Fruit fly (Drosophila melanogaster) whole organism, embryonic: Measurements from ENCODE around the gene ver.

Experiments
- Asciz ChIP-seq: fragments of 200-800 bp; sonication (Bioruptor generic); optimal IDR thresholded peaks from 2 replicates; lab custom pipeline; 2017; ENCODE audit warnings: missing biosample characterization, mild to moderate bottlenecking, missing genetic modification characterization, missing genetic modification reagents
- Awh ChIP-seq: fragments of 200-800 bp; sonication (Bioruptor generic); IDR thresholded peaks from 2 replicates; pipeline ENCODE4, ENCODE4 v1.3.6; 2022; ENCODE audit warnings: missing biosample characterization, missing genetic modification characterization
- CG10267 ChIP-seq: fragments of 200-800 bp; sonication (Bioruptor generic); optimal IDR thresholded peaks from 2 replicates; lab custom pipeline; 2018; ENCODE audit warnings: missing biosample characterization, mild to moderate bottlenecking, missing genetic modification characterization, moderate library complexity
- CG10431 ChIP-seq: fragments of 200-800 bp; sonication (Bioruptor generic); optimal IDR thresholded peaks from 3 replicates; lab custom pipeline; 2018; ENCODE audit warnings: missing biosample characterization, mild to moderate bottlenecking, missing genetic modification characterization
- CG10543 ChIP-seq: fragments of 200-800 bp; sonication (Bioruptor generic); optimal IDR thresholded peaks from 3 replicates; lab custom pipeline; 2017; ENCODE audit warnings: missing biosample characterization, mild to moderate bottlenecking, missing genetic modification characterization, moderate library complexity
- CG11696 ChIP-seq: fragments of 200-800 bp; sonication (Bioruptor generic); IDR thresholded peaks from 2 replicates; pipeline ENCODE4 v1.3.6; 2022; ENCODE audit warnings: missing biosample characterization, missing genetic modification characterization
- CG13424 ChIP-seq: fragments of 200-800 bp; sonication (Bioruptor generic); optimal IDR thresholded peaks from 2 replicates; lab custom pipeline; 2019; ENCODE audit warnings: missing biosample characterization, mild to moderate bottlenecking, missing genetic modification characterization, moderate library complexity
- CG14050 ChIP-seq: fragments of 200-800 bp; sonication (Bioruptor generic); IDR thresholded peaks from 3 replicates; pipeline ENCODE4 v1.3.6; 2022; ENCODE audit warnings: missing biosample characterization, missing genetic modification characterization
- CG15514 ChIP-seq: fragments of 200-800 bp; sonication (Bioruptor generic); optimal IDR thresholded peaks from 3 replicates; lab custom pipeline; 2017; ENCODE audit warnings: missing biosample characterization, missing genetic modification characterization, mild to moderate bottlenecking, moderate library complexity, missing genetic modification reagents
- CG15696 ChIP-seq: fragments of 200-800 bp; sonication (Bioruptor generic); optimal IDR thresholded peaks from 2 replicates; lab custom pipeline; 2019; ENCODE audit warnings: missing biosample characterization, mild to moderate bottlenecking, missing genetic modification characterization, moderate library complexity
- CG17328 ChIP-seq: fragments of 200-800 bp; sonication (Bioruptor generic); IDR thresholded peaks from 2 replicates; pipeline ENCODE4 v1.3.6; 2022; ENCODE audit warnings: missing biosample characterization, missing genetic modification characterization
- CG18599 ChIP-seq: fragments of 200-800 bp; sonication (Bioruptor generic); optimal IDR thresholded peaks from 3 replicates; lab custom pipeline; 2017; ENCODE audit warnings: missing biosample characterization, missing genetic modification characterization, mild to moderate bottlenecking, moderate library complexity, missing genetic modification reagents
- CG3281 ChIP-seq: fragments of 200-800 bp; sonication (Bioruptor generic); optimal IDR thresholded peaks from 3 replicates; lab custom pipeline; 2017; ENCODE audit warnings: missing biosample characterization, mild to moderate bottlenecking, missing genetic modification characterization
- CG34224 ChIP-seq: fragments of 200-800 bp; sonication (Bioruptor generic); IDR thresholded peaks from 3 replicates; pipeline ENCODE4 v1.3.6; 2022; ENCODE audit warnings: missing biosample characterization, missing genetic modification characterization; ENCODE audit not compliant: partially characterized antibody
- CG4360 ChIP-seq: fragments of 200-800 bp; sonication (Bioruptor generic); IDR thresholded peaks from 2 replicates; pipeline ENCODE4 v1.3.6; 2022; ENCODE audit warnings: missing biosample characterization, missing genetic modification characterization
- CG6175 ChIP-seq: fragments of 200-800 bp; sonication (Bioruptor generic); IDR thresholded peaks from 3 replicates; pipeline ENCODE4 v1.3.6; 2022; ENCODE audit warnings: missing biosample characterization, missing genetic modification characterization
- CG6683 ChIP-seq: fragments of 200-800 bp; sonication (Bioruptor generic); optimal IDR thresholded peaks from 2 replicates; lab custom pipeline; 2017; ENCODE audit warnings: missing biosample characterization, mild to moderate bottlenecking, missing genetic modification characterization, missing genetic modification reagents
- Dad ChIP-seq: fragments of 200-800 bp; sonication (Bioruptor generic); optimal IDR thresholded peaks from 3 replicates; lab custom pipeline; 2016; ENCODE audit warnings: missing biosample characterization, missing genetic modification characterization
- Fer1 ChIP-seq: fragments of 200-800 bp; sonication (Bioruptor generic); optimal IDR thresholded peaks from 2 replicates; lab custom pipeline; 2017; ENCODE audit warnings: missing biosample characterization, mild to moderate bottlenecking, missing genetic modification characterization
- HLHmδ ChIP-seq: fragments of 200-800 bp; sonication (Bioruptor generic); optimal IDR thresholded peaks from 2 replicates; lab custom pipeline; 2018; ENCODE audit warnings: missing biosample characterization, mild to moderate bottlenecking, missing genetic modification characterization, moderate library complexity
- Hey ChIP-seq: fragments of 200-800 bp; sonication (Bioruptor generic); optimal IDR thresholded peaks from 3 replicates; lab custom pipeline; 2018; ENCODE audit warnings: missing biosample characterization, mild to moderate bottlenecking, missing genetic modification characterization
- MESR4 ChIP-seq: fragments of 200-800 bp; sonication (Bioruptor generic); optimal IDR thresholded peaks from 2 replicates; lab custom pipeline; 2018; ENCODE audit warnings: missing biosample characterization, mild to moderate bottlenecking, missing genetic modification characterization, moderate library complexity
- MTF-1 ChIP-seq: fragments of 200-800 bp; sonication (Bioruptor generic); optimal IDR thresholded peaks from 2 replicates; lab custom pipeline; 2018; ENCODE audit warnings: missing biosample characterization, mild to moderate bottlenecking, missing genetic modification characterization, borderline replicate concordance
- Mad ChIP-seq: fragments of 200-800 bp; sonication (Bioruptor generic); optimal IDR thresholded peaks from 2 replicates; lab custom pipeline; 2016; ENCODE audit warnings: missing biosample characterization, missing genetic modification characterization
- Med ChIP-seq: fragments of 200-800 bp; sonication (Bioruptor generic); peaks from one replicate; lab custom pipeline; 2016; ENCODE audit warnings: missing biosample characterization, missing genetic modification characterization, mild to moderate bottlenecking, inconsistent platforms, moderate library complexity
- Nf-YA ChIP-seq: fragments of 200-800 bp; sonication (Bioruptor generic); IDR thresholded peaks from 2 replicates; pipeline ENCODE4 v1.3.6; 2022; ENCODE audit warnings: missing biosample characterization, missing genetic modification characterization
- Pdp1 ChIP-seq, 2 experiments: fragments of 200-800 bp; sonication (Bioruptor generic); optimal IDR thresholded peaks; 3 replicates each; lab custom pipeline; 2016; ENCODE audit warnings: missing biosample characterization in 2 of 2, missing genetic modification characterization in 2 of 2, mild to moderate bottlenecking in 1 of 2, moderate library complexity in 1 of 2
- Side ChIP-seq: fragments of 200-800 bp; sonication (Bioruptor generic); optimal IDR thresholded peaks from 2 replicates; lab custom pipeline; 2016; ENCODE audit warnings: missing biosample characterization, missing genetic modification characterization
- Spps ChIP-seq: fragments of 200-800 bp; sonication (Bioruptor generic); optimal IDR thresholded peaks from 2 replicates; lab custom pipeline; 2018; ENCODE audit warnings: missing biosample characterization, mild to moderate bottlenecking, missing genetic modification characterization
- Sry-β ChIP-seq: fragments of 200-800 bp; sonication (Bioruptor generic); optimal IDR thresholded peaks from 2 replicates; lab custom pipeline; 2018; ENCODE audit warnings: missing biosample characterization, mild to moderate bottlenecking, missing genetic modification characterization, moderate library complexity
- ci ChIP-seq: fragments of 200-800 bp; sonication (Bioruptor generic); IDR thresholded peaks from 3 replicates; pipeline ENCODE4 v1.3.6; 2022; ENCODE audit warnings: missing biosample characterization, missing genetic modification characterization
- crol ChIP-seq: fragments of 200-800 bp; sonication (Bioruptor generic); IDR thresholded peaks from 2 replicates; pipeline ENCODE4 v1.3.6; 2022; ENCODE audit warnings: missing biosample characterization, missing genetic modification characterization
- dpn ChIP-seq, 2 experiments: fragments of 200-800 bp; sonication (Bioruptor generic); optimal IDR thresholded peaks; 3 replicates each; lab custom pipeline; 2016; ENCODE audit warnings: missing biosample characterization in 2 of 2, missing genetic modification characterization in 2 of 2
- exex ChIP-seq: fragments of 200-800 bp; sonication (Bioruptor generic); optimal IDR thresholded peaks from 4 replicates; lab custom pipeline; 2018; ENCODE audit warnings: missing biosample characterization, mild to moderate bottlenecking, missing genetic modification characterization, moderate library complexity
- fd96Cb ChIP-seq: fragments of 200-800 bp; sonication (Bioruptor generic); optimal IDR thresholded peaks from 2 replicates; lab custom pipeline; 2018; ENCODE audit warnings: missing biosample characterization, mild to moderate bottlenecking, missing genetic modification characterization, moderate library complexity
- gt ChIP-seq: fragments of 200-800 bp; sonication (Bioruptor generic); IDR thresholded peaks from 2 replicates; pipeline ENCODE4 v1.3.6; 2022; ENCODE audit warnings: missing biosample characterization, missing genetic modification characterization
- jigr1 ChIP-seq: fragments of 200-800 bp; sonication (Bioruptor generic); IDR thresholded peaks from 3 replicates; pipeline ENCODE4 v1.3.6; 2022; ENCODE audit warnings: missing biosample characterization, missing genetic modification characterization
- lmd ChIP-seq: fragments of 200-800 bp; sonication (Bioruptor generic); IDR thresholded peaks from 2 replicates; pipeline ENCODE4 v1.3.6; 2022; ENCODE audit warnings: missing biosample characterization, missing genetic modification characterization
- onecut ChIP-seq: fragments of 200-800 bp; sonication (Bioruptor generic); IDR thresholded peaks from 2 replicates; pipeline ENCODE4 v1.3.6; 2022; ENCODE audit warnings: missing biosample characterization, missing genetic modification characterization
- pb ChIP-seq: fragments of 200-800 bp; sonication (Bioruptor generic); optimal IDR thresholded peaks from 3 replicates; lab custom pipeline; 2016; ENCODE audit warnings: missing biosample characterization, missing genetic modification characterization
- peb ChIP-seq: fragments of 200-800 bp; sonication (Bioruptor generic); IDR thresholded peaks from 2 replicates; pipeline ENCODE4 v1.3.6; 2022; ENCODE audit warnings: missing biosample characterization, missing genetic modification characterization
- row ChIP-seq: fragments of 200-800 bp; sonication (Bioruptor generic); IDR thresholded peaks from 3 replicates; pipeline ENCODE4 v1.3.6; 2022; ENCODE audit warnings: missing biosample characterization, missing genetic modification characterization
- scrt ChIP-seq: fragments of 200-800 bp; sonication (Bioruptor generic); optimal IDR thresholded peaks from 2 replicates; lab custom pipeline; 2018; ENCODE audit warnings: missing biosample characterization, mild to moderate bottlenecking, missing genetic modification characterization, moderate library complexity
- sens ChIP-seq: fragments of 200-800 bp; sonication (Bioruptor generic); peaks from one replicate; lab custom pipeline; 2016; ENCODE audit warnings: missing biosample characterization, missing genetic modification characterization
- sna ChIP-seq: fragments of 200-800 bp; sonication (Bioruptor generic); IDR thresholded peaks from 2 replicates; pipeline ENCODE4 v1.3.6; 2022; ENCODE audit warnings: missing biosample characterization, missing genetic modification characterization; ENCODE audit not compliant: partially characterized antibody
- toy ChIP-seq: fragments of 200-800 bp; sonication (Bioruptor generic); IDR thresholded peaks from 2 replicates; pipeline ENCODE4 v1.3.6; 2022; ENCODE audit warnings: missing biosample characterization, missing genetic modification characterization
- wdn ChIP-seq: fragments of 200-800 bp; sonication (Bioruptor generic); IDR thresholded peaks from 2 replicates; pipeline ENCODE4 v1.3.6; 2022; ENCODE audit warnings: missing biosample characterization, missing genetic modification characterization
- wek ChIP-seq: fragments of 200-800 bp; sonication (Bioruptor generic); optimal IDR thresholded peaks from 3 replicates; lab custom pipeline; 2018; ENCODE audit warnings: missing biosample characterization, mild to moderate bottlenecking, missing genetic modification characterization, moderate library complexity
- z ChIP-seq: fragments of 200-800 bp; sonication (Bioruptor generic); IDR thresholded peaks from 3 replicates; pipeline ENCODE4 v1.3.6; 2022; ENCODE audit warnings: missing biosample characterization, missing genetic modification characterization

ver gene

dm6 chr3L:12506963-12507552, 16.7 kb upstream of the ver start (continued):
- TF ChIP-seq Side (GFP tag; lab: Kevin White, UChicago), result no peak
- no peak for TF ChIP-seq lmd
- TF ChIP-seq crol (GFP tag; lab: Robert Waterston, UW), result peak; percentile 11; the same call in 1 of the 2 replicates
- no peak for TF ChIP-seq CG10431 (GFP tag; lab: Kevin White, UChicago)
- no peak for TF ChIP-seq CG13424 (tag; lab: Kevin White, UChicago)
- TF ChIP-seq Hey (tag; lab: Kevin White, UChicago), result peak; percentile 69
- no peak for TF ChIP-seq CG14050 (GFP tag; lab: Robert Waterston, UW)
- no peak for TF ChIP-seq CG3281 (GFP tag; lab: Kevin White, UChicago)
- TF ChIP-seq HLHmδ (GFP tag; lab: Kevin White, UChicago), result peak; percentile 14
- TF ChIP-seq peb (GFP tag; lab: Robert Waterston, UW), result no peak
- TF ChIP-seq row, result peak; percentile 30; the same call in 1 of the 3 replicates
- peak; percentile 26 for TF ChIP-seq exex
- no peak for TF ChIP-seq gt (GFP tag; lab: Robert Waterston, UW)
- TF ChIP-seq Med, result peak; percentile 31
- TF ChIP-seq z (GFP tag; lab: Robert Waterston, UW), result peak; percentile 42; the same call in 2 of the 3 replicates
- TF ChIP-seq CG11696 (GFP tag; lab: Robert Waterston, UW), result no peak
- peak; percentile 55; the same call in 2 of the 3 replicates for TF ChIP-seq ci (GFP tag; lab: Robert Waterston, UW)
- TF ChIP-seq Mad (GFP tag; lab: Kevin White, UChicago), result no peak
- peak; percentile 16 for TF ChIP-seq CG10543 (GFP tag; lab: Kevin White, UChicago)

- TF ChIP-seq wek (GFP tag; lab: Kevin White, UChicago), result no peak
- no peak for TF ChIP-seq CG10267
- TF ChIP-seq CG15514 (GFP tag; lab: Kevin White, UChicago), result peak; percentile 28
- no peak for TF ChIP-seq onecut (GFP tag; lab: Robert Waterston, UW)
- peak; percentile 7 for TF ChIP-seq MESR4 (GFP tag; lab: Kevin White, UChicago)
- TF ChIP-seq Spps, result no peak
- no peak for TF ChIP-seq wdn
- TF ChIP-seq Mad (GFP tag; lab: Kevin White, UChicago), result no peak
- TF ChIP-seq CG4360 (GFP tag; lab: Robert Waterston, UW), result no peak
- no peak for TF ChIP-seq fd96Cb
- peak; percentile 70 for TF ChIP-seq Med
- no peak for TF ChIP-seq jigr1
- peak; percentile 41 for TF ChIP-seq Fer1 (GFP tag; lab: Kevin White, UChicago)
- TF ChIP-seq toy (GFP tag; lab: Robert Waterston, UW), result no peak
- TF ChIP-seq MTF-1 (GFP tag; lab: Kevin White, UChicago), result no peak
- peak; percentile 37 for TF ChIP-seq CG18599
- TF ChIP-seq Pdp1 (GFP tag; optimal IDR thresholded peaks at IDR 0.05; lab: Kevin White, UChicago), result no peak
- TF ChIP-seq Nf-YA (GFP tag; lab: Robert Waterston, UW), result no peak
- peak; percentile 51 for TF ChIP-seq sens
- TF ChIP-seq pb (GFP tag; lab: Kevin White, UChicago), result peak; percentile 9
- TF ChIP-seq Sry-β, result no peak
- peak; percentile 14; the same call in 1 of the 3 replicates for TF ChIP-seq CG6175 (GFP tag; lab: Robert Waterston, UW)
- TF ChIP-seq Dad (GFP tag; lab: Kevin White, UChicago), result no peak
- peak; percentile 4 for TF ChIP-seq CG6683 (GFP tag; lab: Kevin White, UChicago)
- TF ChIP-seq CG15696 (tag; lab: Kevin White, UChicago), result no peak
- 0 out of 2 replicates have a peak, but pooled peaks have one; percentile 11 for TF ChIP-seq Awh
- no peak for TF ChIP-seq Asciz
- no peak for TF ChIP-seq dpn (GFP tag; optimal IDR thresholded peaks at IDR 0.05; lab: Kevin White, UChicago)
- no peak for TF ChIP-seq scrt (GFP tag; lab: Kevin White, UChicago)
- no peak for TF ChIP-seq sna
- no peak for TF ChIP-seq CG34224 (GFP tag; lab: Robert Waterston, UW)
- no peak for TF ChIP-seq CG17328 (GFP tag; lab: Robert Waterston, UW)
These were observed 16.2 kb upstream of the ver start, which contains the start of gene CG10654 for dm6 chr3L:12507571-12507970. Gene CG10654 (minus strand): TSS chr3L:12507840.
